Worm (Caenorhabditis elegans) whole organism, midembryonic: ENCODE measurements around the gene oac-37.

Source experiments
- T22C8.4 ChIP-seq: fragments of 200-800 bp; sonication (Bioruptor generic); IDR thresholded peaks from 2 replicates; pipeline ENCODE4 v1.3.6; 2022; ENCODE audit warnings: missing genetic modification characterization, missing compliant biosample characterization
- cog-1 ChIP-seq: sonication (generic microtip); optimal IDR thresholded peaks from 2 replicates; lab custom pipeline; 2016; ENCODE audit warnings: missing genetic modification characterization, missing compliant biosample characterization
- flt-1 ChIP-seq: fragments of 200-800 bp; sonication (Bioruptor generic); IDR thresholded peaks from 2 replicates; pipeline ENCODE4 v1.3.6; 2022; ENCODE audit warnings: missing genetic modification characterization, missing compliant biosample characterization
- klf-2 ChIP-seq: fragments of 200-800 bp; sonication (Bioruptor generic); conservative IDR thresholded peaks from 2 replicates; pipeline ENCODE4 v1.3.6; 2022; ENCODE audit warnings: missing genetic modification reagents, missing genetic modification characterization, missing compliant biosample characterization
- med-1 ChIP-seq: sonication (generic microtip); optimal IDR thresholded peaks from 2 replicates; lab custom pipeline; 2017; ENCODE audit warnings: missing genetic modification characterization, mild to moderate bottlenecking, missing compliant biosample characterization, antibody characterized with exemption, missing genetic modification reagents; ENCODE audit not compliant: insufficient read depth
- ref-1 ChIP-seq: fragments of 200-800 bp; sonication (Bioruptor generic); conservative IDR thresholded peaks from 2 replicates; pipeline ENCODE4 v1.3.6; 2022; ENCODE audit warnings: missing genetic modification reagents, missing genetic modification characterization, missing compliant biosample characterization
- tab-1 ChIP-seq: fragments of 200-800 bp; sonication (Bioruptor generic); IDR thresholded peaks from 2 replicates; pipeline ENCODE4 v1.3.6; 2022; ENCODE audit warnings: missing genetic modification characterization, missing compliant biosample characterization
- ztf-23 ChIP-seq: fragments of 200-800 bp; sonication (Bioruptor generic); IDR thresholded peaks from 2 replicates; pipeline ENCODE4 v1.3.6; 2022; ENCODE audit warnings: missing genetic modification reagents, missing genetic modification characterization, missing compliant biosample characterization
- ztf-29 ChIP-seq: fragments of 200-800 bp; sonication (Bioruptor generic); IDR thresholded peaks from 2 replicates; pipeline ENCODE4 v1.3.6; 2022; ENCODE audit warnings: missing genetic modification reagents, missing genetic modification characterization, missing compliant biosample characterization

Gene oac-37

ce11 chrIV:14145594-14145993 is at the start of gene oac-37:
Gene oac-37, plus strand, starts transcription at chrIV:14145894.
- no peak for TF ChIP-seq cog-1 (tag; lab: Kevin White, UChicago)
- no peak for TF ChIP-seq med-1
- TF ChIP-seq T22C8.4 (GFP tag; lab: Robert Waterston, UW) = no peak
- no peak for TF ChIP-seq ztf-23 (GFP tag; lab: Robert Waterston, UW)
- TF ChIP-seq tab-1 (GFP tag; lab: Robert Waterston, UW) = no peak
- TF ChIP-seq flt-1 (GFP tag; lab: Robert Waterston, UW) = no peak
- TF ChIP-seq klf-2 (GFP tag; lab: Robert Waterston, UW) = no peak
- no peak for TF ChIP-seq ref-1
- no peak for TF ChIP-seq ztf-29 (GFP tag; lab: Robert Waterston, UW)

DNA sequence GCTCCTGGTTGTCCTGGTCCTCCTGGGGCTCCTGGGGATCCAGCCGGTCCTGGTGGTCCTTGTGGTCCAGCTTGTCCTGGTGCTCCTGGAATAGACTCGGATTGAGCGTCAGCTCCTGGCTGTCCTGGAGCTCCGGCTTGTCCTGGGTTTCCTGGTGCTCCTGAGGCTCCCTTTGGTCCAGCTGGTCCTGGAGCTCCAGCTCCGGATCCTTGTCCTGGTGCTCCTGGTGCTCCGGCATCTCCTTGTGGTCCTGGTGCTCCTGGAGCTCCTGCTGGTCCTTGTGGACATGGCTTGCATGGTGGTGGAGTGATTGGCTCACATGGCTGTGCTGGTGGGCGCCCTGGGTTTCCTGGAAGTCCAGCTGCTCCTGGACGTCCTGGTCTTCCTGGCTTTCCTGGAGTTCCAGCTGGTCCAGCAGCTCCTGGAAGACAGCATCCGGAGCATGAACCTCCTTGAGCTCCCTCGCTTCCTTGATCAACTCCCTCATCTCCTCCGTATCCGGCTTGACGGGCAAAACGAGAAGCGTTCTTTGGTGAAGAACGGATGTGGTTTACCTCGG is 47.1 kb upstream of the oac-37 start:
- no peak for TF ChIP-seq ztf-23 (GFP tag; lab: Robert Waterston, UW)
- no peak for TF ChIP-seq cog-1 (tag; lab: Kevin White, UChicago)
- TF ChIP-seq ztf-29 (GFP tag; lab: Robert Waterston, UW) = no peak
- TF ChIP-seq klf-2 (GFP tag; lab: Robert Waterston, UW) = no peak
- TF ChIP-seq tab-1 (GFP tag; lab: Robert Waterston, UW) = no peak
- no peak for TF ChIP-seq med-1
- no peak for TF ChIP-seq flt-1 (GFP tag; lab: Robert Waterston, UW)
- no peak for TF ChIP-seq T22C8.4 (GFP tag; lab: Robert Waterston, UW)
- TF ChIP-seq ref-1 = no peak

DNA sequence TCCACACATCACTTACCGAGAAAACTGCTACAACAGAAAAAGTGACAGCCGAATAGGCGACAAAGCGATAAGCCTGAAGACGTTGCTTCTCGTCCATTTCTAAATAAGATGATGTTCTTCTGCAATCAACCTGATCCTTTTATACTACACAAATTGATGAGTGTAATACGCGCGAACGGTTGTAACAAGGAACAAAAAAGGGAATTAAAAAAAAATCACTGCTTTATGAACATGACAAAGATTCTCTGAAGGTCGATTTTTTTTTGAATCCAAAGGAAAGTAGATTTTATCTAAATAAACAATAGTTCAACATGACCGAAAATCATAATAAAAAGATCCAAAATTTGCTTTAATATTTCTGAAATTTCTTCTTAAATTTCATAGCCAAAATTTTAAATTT is 46.4 kb upstream of the oac-37 start, which contains the start of gene col-133:
Gene col-133, minus strand, starts transcription at position 101 of the 400 bp plus-strand sequence.
- no peak for TF ChIP-seq ztf-29 (GFP tag; lab: Robert Waterston, UW)

DNA sequence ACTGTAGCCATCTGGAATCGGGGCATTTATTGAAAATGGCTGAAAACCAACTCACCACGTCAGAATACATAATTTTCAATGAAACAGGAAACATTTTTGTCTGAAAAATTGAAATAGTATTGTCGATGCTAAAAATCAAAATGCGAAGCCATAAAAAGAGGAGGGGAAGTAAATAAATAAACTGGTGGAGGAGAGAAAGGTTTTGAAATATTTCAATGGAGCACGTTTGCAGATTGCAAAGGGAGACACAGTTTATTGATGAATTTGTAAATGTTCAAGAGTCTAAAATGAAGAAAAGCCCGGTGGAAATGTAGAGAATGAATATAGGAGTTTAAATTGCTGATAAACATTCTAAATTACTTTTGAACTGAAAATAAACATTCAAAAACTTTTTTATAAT is 42.6 kb upstream of the oac-37 start, which contains the start of gene F52B11.5:
Gene F52B11.5, minus strand, starts transcription at position 178 of the 400 bp plus-strand sequence.
- TF ChIP-seq T22C8.4 (GFP tag; lab: Robert Waterston, UW) (no peak), cog-1 (tag; lab: Kevin White, UChicago) (no peak), ztf-29 (GFP tag; lab: Robert Waterston, UW) (no peak), tab-1 (GFP tag; lab: Robert Waterston, UW) (no peak), flt-1 (GFP tag; lab: Robert Waterston, UW) (no peak), klf-2 (GFP tag; lab: Robert Waterston, UW) (no peak), ref-1 (no peak), ztf-23 (GFP tag; lab: Robert Waterston, UW) (no peak), med-1 (no peak)

- no peak for TF ChIP-seq T22C8.4 (GFP tag; lab: Robert Waterston, UW)
Observed at ce11 chrIV:14104745-14105144, 40.9 kb upstream of the oac-37 start.

DNA sequence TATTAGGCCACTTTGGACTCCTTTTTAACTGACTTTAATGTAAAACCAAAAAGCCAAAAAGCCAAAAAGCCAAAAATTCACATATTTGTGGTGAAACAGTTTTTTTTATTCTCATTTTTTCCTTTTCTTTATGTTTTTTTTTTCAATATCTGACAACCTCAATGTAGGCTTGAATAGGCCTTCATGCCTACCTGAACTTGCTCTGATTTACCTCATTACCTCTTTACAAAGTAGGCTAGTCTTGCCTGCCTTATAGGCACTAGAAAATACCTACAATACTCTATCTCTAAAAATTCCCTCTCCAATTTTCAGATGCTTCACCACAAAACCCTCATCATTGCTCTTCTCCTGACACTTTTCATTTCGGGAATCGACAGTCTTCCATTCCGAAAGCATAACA is 39.4 kb upstream of the oac-37 start, which contains the start of gene ins-34:
Gene ins-34, plus strand, starts transcription at position 301 of the 400 bp plus-strand sequence.
- TF ChIP-seq cog-1 (tag; lab: Kevin White, UChicago) (no peak), ref-1 (no peak)

DNA sequence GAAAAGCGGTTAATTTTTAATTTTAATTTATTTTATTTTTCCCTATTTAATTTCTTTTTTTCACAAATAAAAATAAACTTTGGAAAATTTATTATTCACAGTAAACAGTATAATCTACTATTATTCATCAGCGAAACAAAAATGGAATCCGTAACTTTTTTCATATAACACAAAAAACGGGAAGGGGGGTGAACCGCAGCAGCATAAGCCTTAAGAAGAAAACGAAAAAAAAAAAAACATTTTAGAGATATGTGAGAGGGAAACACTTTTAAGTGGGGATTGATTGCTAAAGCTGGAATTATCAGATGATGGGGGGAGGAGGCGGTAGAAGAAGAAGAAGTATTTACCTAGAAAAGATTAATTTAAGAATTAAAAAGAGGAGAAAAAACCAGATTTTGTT is 38.0 kb upstream of the oac-37 start:
- TF ChIP-seq ztf-23 (GFP tag; lab: Robert Waterston, UW) = no peak
- TF ChIP-seq tab-1 (GFP tag; lab: Robert Waterston, UW) = no peak
- no peak for TF ChIP-seq cog-1 (tag; lab: Kevin White, UChicago)
- no peak for TF ChIP-seq ref-1
- TF ChIP-seq klf-2 (GFP tag; lab: Robert Waterston, UW) = no peak
- TF ChIP-seq T22C8.4 (GFP tag; lab: Robert Waterston, UW) = no peak
- no peak for TF ChIP-seq ztf-29 (GFP tag; lab: Robert Waterston, UW)
- no peak for TF ChIP-seq flt-1 (GFP tag; lab: Robert Waterston, UW)
- no peak for TF ChIP-seq med-1

DNA sequence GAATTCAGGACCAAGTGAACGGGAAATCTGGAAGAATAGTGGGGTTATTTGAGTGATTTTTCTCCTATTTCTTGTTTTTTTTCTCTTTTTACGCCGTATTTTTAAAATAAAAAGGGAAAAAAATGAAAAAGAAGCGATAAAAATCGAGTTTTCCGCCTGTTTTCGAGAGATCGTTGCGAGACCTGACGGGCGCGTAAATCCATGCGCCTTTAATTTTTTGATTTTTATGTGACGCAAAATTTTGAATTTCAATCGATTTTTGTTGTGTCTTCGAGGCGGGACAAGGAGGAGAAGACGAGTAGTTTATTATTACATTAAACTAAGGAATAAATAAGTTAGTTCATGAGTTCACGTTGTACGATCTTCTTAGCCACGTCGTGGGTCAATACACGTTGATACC is 32.1 kb upstream of the oac-37 start:
- TF ChIP-seq ztf-23 (GFP tag; lab: Robert Waterston, UW) = no peak
- TF ChIP-seq flt-1 (GFP tag; lab: Robert Waterston, UW) = no peak
- TF ChIP-seq T22C8.4 (GFP tag; lab: Robert Waterston, UW) = no peak
- no peak for TF ChIP-seq cog-1 (tag; lab: Kevin White, UChicago)
- TF ChIP-seq klf-2 (GFP tag; lab: Robert Waterston, UW) = no peak
- TF ChIP-seq ref-1 = no peak
- TF ChIP-seq med-1 = no peak
- TF ChIP-seq tab-1 (GFP tag; lab: Robert Waterston, UW) = no peak
- no peak for TF ChIP-seq ztf-29 (GFP tag; lab: Robert Waterston, UW)

- TF ChIP-seq cog-1 (tag; lab: Kevin White, UChicago) (no peak), T22C8.4 (GFP tag; lab: Robert Waterston, UW) (no peak), tab-1 (GFP tag; lab: Robert Waterston, UW) (no peak), med-1 (no peak), klf-2 (GFP tag; lab: Robert Waterston, UW) (no peak), flt-1 (GFP tag; lab: Robert Waterston, UW) (no peak), ztf-23 (GFP tag; lab: Robert Waterston, UW) (no peak), ztf-29 (GFP tag; lab: Robert Waterston, UW) (no peak), ref-1 (no peak)
Observed at ce11 chrIV:14114357-14114756, 31.3 kb upstream of the oac-37 start.

ce11 chrIV:14115045-14115444 is 30.6 kb upstream of the oac-37 start:
- TF ChIP-seq T22C8.4 (GFP tag; lab: Robert Waterston, UW) (no peak), med-1 (no peak), tab-1 (GFP tag; lab: Robert Waterston, UW) (no peak), flt-1 (GFP tag; lab: Robert Waterston, UW) (no peak), klf-2 (GFP tag; lab: Robert Waterston, UW) (no peak)
